Worm (Caenorhabditis elegans) whole organism, L4 larva: ENCODE measurements around the gene Y116A8C.27.
"Not testable (repeated sequence)": the region's sequence is repeated elsewhere in the genome, so short reads cannot be mapped to it uniquely, and the experiment has no call there.

Experiments
- F26F4.8 ChIP-seq: fragments of 200-800 bp; sonication (Bioruptor generic); conservative IDR thresholded peaks from 2 replicates; pipeline ENCODE4 v1.3.6; 2022; ENCODE audit warnings: missing genetic modification characterization, missing compliant biosample characterization
- F37D6.2 ChIP-seq: sonication (generic microtip); optimal IDR thresholded peaks from 2 replicates; lab custom pipeline; 2016; ENCODE audit warnings: mild to moderate bottlenecking, missing genetic modification characterization, missing compliant biosample characterization
- T20F7.1 ChIP-seq: fragments of 200-800 bp; sonication (Bioruptor generic); optimal IDR thresholded peaks from 2 replicates; lab custom pipeline; 2018; ENCODE audit warnings: mild to moderate bottlenecking, missing genetic modification characterization, missing compliant biosample characterization
- T26A8.4 ChIP-seq: fragments of 200-800 bp; sonication (Bioruptor generic); IDR thresholded peaks from 2 replicates; pipeline ENCODE4 v1.3.6; 2022; ENCODE audit warnings: missing genetic modification characterization, missing compliant biosample characterization
- Y5F2A.4 ChIP-seq: fragments of 200-800 bp; sonication (Bioruptor generic); optimal IDR thresholded peaks from 2 replicates; lab custom pipeline; 2018; ENCODE audit warnings: mild to moderate bottlenecking, missing genetic modification characterization, missing compliant biosample characterization
- ceh-20 ChIP-seq: fragments of 200-800 bp; sonication (Bioruptor generic); IDR thresholded peaks from 2 replicates; pipeline ENCODE4 v1.3.6; 2022; ENCODE audit warnings: missing genetic modification reagents, missing genetic modification characterization, missing compliant biosample characterization
- ceh-44 ChIP-seq: fragments of 200-800 bp; sonication (Bioruptor generic); IDR thresholded peaks from 2 replicates; pipeline ENCODE4 v1.3.6; 2022; ENCODE audit warnings: missing genetic modification reagents, missing genetic modification characterization, missing compliant biosample characterization
- dmd-9 ChIP-seq: fragments of 200-800 bp; sonication (Bioruptor generic); IDR thresholded peaks from 2 replicates; pipeline ENCODE4 v1.3.6; 2022; ENCODE audit warnings: missing genetic modification reagents, missing genetic modification characterization, missing compliant biosample characterization
- egl-43 ChIP-seq: fragments of 200-800 bp; sonication (Bioruptor generic); IDR thresholded peaks from 2 replicates; pipeline ENCODE4 v1.3.6; 2022; ENCODE audit warnings: missing genetic modification reagents, missing genetic modification characterization, missing compliant biosample characterization
- fos-1 ChIP-seq: fragments of 150-350 bp; optimal IDR thresholded peaks from 2 replicates; lab custom pipeline; 2014; ENCODE audit warnings: missing biosample characterization, missing genetic modification characterization
- hlh-30 ChIP-seq: sonication (generic microtip); optimal IDR thresholded peaks from 2 replicates; lab custom pipeline; 2017; ENCODE audit warnings: antibody characterized with exemption, mild to moderate bottlenecking, missing genetic modification characterization, missing compliant biosample characterization; ENCODE audit not compliant: insufficient read depth
- lim-7 ChIP-seq: fragments of 200-800 bp; sonication (Bioruptor generic); IDR thresholded peaks from 2 replicates; pipeline ENCODE4 v1.3.6; 2022; ENCODE audit warnings: missing genetic modification characterization, missing compliant biosample characterization
- lin-29 ChIP-seq: fragments of 200-800 bp; sonication (Bioruptor generic); IDR thresholded peaks from 2 replicates; pipeline ENCODE4 v1.3.6; 2022; ENCODE audit warnings: missing genetic modification reagents, missing genetic modification characterization, missing compliant biosample characterization
- madf-9 ChIP-seq: fragments of 200-800 bp; sonication (Bioruptor generic); conservative IDR thresholded peaks from 2 replicates; pipeline ENCODE4 v1.3.6; 2022; ENCODE audit warnings: missing genetic modification reagents, missing genetic modification characterization, missing compliant biosample characterization
- mdl-1 ChIP-seq, 2 experiments: fragments of 150-350 bp in 1 of 2; sonication (generic microtip) in 1 of 2; optimal IDR thresholded peaks; 2 replicates each; lab custom pipeline; 2014 to 2017; ENCODE audit warnings: missing biosample characterization in 2 of 2, missing genetic modification characterization in 2 of 2
- mdt-29 ChIP-seq: fragments of 200-800 bp; sonication (Bioruptor generic); IDR thresholded peaks from 2 replicates; pipeline ENCODE4 v1.3.6; 2022; ENCODE audit warnings: missing genetic modification reagents, missing genetic modification characterization, missing compliant biosample characterization
- nhr-102 ChIP-seq: sonication (generic microtip); optimal IDR thresholded peaks from 2 replicates; lab custom pipeline; 2016; ENCODE audit warnings: mild to moderate bottlenecking, missing genetic modification characterization, moderate library complexity, missing compliant biosample characterization
- nhr-111 ChIP-seq: fragments of 200-800 bp; sonication (Bioruptor generic); optimal IDR thresholded peaks from 2 replicates; lab custom pipeline; 2018; ENCODE audit warnings: mild to moderate bottlenecking, missing genetic modification characterization, missing compliant biosample characterization
- nhr-42 ChIP-seq: fragments of 200-800 bp; sonication (Bioruptor generic); IDR thresholded peaks from 2 replicates; pipeline ENCODE4 v1.3.6; 2022; ENCODE audit warnings: missing genetic modification characterization, missing compliant biosample characterization
- nhr-6 ChIP-seq: fragments of 150-350 bp; optimal IDR thresholded peaks from 2 replicates; lab custom pipeline; 2014; ENCODE audit warnings: missing biosample characterization, missing genetic modification characterization
- set-16 ChIP-seq: fragments of 200-800 bp; sonication (Bioruptor generic); IDR thresholded peaks from 2 replicates; pipeline ENCODE4 v1.3.6; 2022; ENCODE audit warnings: missing genetic modification reagents, missing genetic modification characterization, missing compliant biosample characterization
- skn-1 ChIP-seq: fragments of 150-350 bp; optimal IDR thresholded peaks from 2 replicates; lab custom pipeline; 2014; ENCODE audit warnings: missing biosample characterization, missing genetic modification characterization
- snpc-1.2 ChIP-seq: fragments of 200-800 bp; sonication (Bioruptor generic); IDR thresholded peaks from 2 replicates; pipeline ENCODE4 v1.3.6; 2022; ENCODE audit warnings: missing genetic modification reagents, missing genetic modification characterization, missing compliant biosample characterization
- snpc-4 ChIP-seq: fragments of 150-350 bp; optimal IDR thresholded peaks from 2 replicates; lab custom pipeline; 2014; ENCODE audit warnings: missing biosample characterization, missing genetic modification characterization
- spr-3 ChIP-seq: fragments of 200-800 bp; sonication (Bioruptor generic); optimal IDR thresholded peaks from 2 replicates; lab custom pipeline; 2018; ENCODE audit warnings: mild to moderate bottlenecking, missing genetic modification characterization, missing compliant biosample characterization
- tag-97 ChIP-seq: fragments of 200-800 bp; sonication (Bioruptor generic); IDR thresholded peaks from 2 replicates; pipeline ENCODE4 v1.3.6; 2022; ENCODE audit warnings: missing genetic modification characterization, missing compliant biosample characterization
- unc-39 ChIP-seq: sonication (generic microtip); optimal IDR thresholded peaks from 2 replicates; lab custom pipeline; 2017; ENCODE audit warnings: missing biosample characterization, missing genetic modification characterization
- vab-7 ChIP-seq: fragments of 200-800 bp; sonication (Bioruptor generic); IDR thresholded peaks from 2 replicates; pipeline ENCODE4 v1.3.6; 2022; ENCODE audit warnings: missing genetic modification reagents, missing genetic modification characterization, missing compliant biosample characterization

Gene Y116A8C.27

ce11 chrIV:17070791-17071190 lies 25.3 kb downstream of the Y116A8C.27 start, which contains the start of gene Y116A8C.24:
TSS of gene Y116A8C.24 (minus strand) at chrIV:17070891.
- TF ChIP-seq lin-29 (GFP tag; lab: Robert Waterston, UW); F37D6.2 (tag; lab: Kevin White, UChicago); egl-43 (GFP tag; lab: Robert Waterston, UW): not testable (repeated sequence)

ce11 chrIV:17064937-17065336 lies 31.1 kb downstream of the Y116A8C.27 start, which contains the start of gene Y116A8C.465:
TSS of gene Y116A8C.465 (plus strand) at chrIV:17065237.
- TF ChIP-seq dmd-9, ceh-20, lim-7 (GFP tag; lab: Robert Waterston, UW): not testable (repeated sequence)

ce11 chrIV:17063700-17064099 lies 32.4 kb downstream of the Y116A8C.27 start, which contains the start of gene Y116A8C.467:
TSS of gene Y116A8C.467 (minus strand) at chrIV:17063800.
- TF ChIP-seq tag-97; Y5F2A.4 (GFP tag; lab: Kevin White, UChicago); nhr-111 (GFP tag; lab: Kevin White, UChicago): not testable (repeated sequence)

ce11 chrIV:17058489-17059121 lies 37.5 kb downstream of the Y116A8C.27 start:
- TF ChIP-seq snpc-1.2 (GFP tag; lab: Robert Waterston, UW), result peak; percentile 91

ce11 chrIV:17058036-17058435 lies 38.0 kb downstream of the Y116A8C.27 start, which contains the start of gene Y116A8C.44:
TSS of gene Y116A8C.44 (minus strand) at chrIV:17058136.
- TF ChIP-seq snpc-4 (no peak), dmd-9 (GFP tag; lab: Robert Waterston, UW) (no peak), mdt-29 (GFP tag; lab: Robert Waterston, UW) (no peak), nhr-102 (tag; lab: Kevin White, UChicago) (no peak), spr-3 (GFP tag; lab: Kevin White, UChicago) (no peak), madf-9 (GFP tag; lab: Robert Waterston, UW) (no peak), skn-1 (tag; lab: Kevin White, UChicago) (no peak)

- TF ChIP-seq fos-1 (tag; lab: Kevin White, UChicago), result no peak
- no peak for TF ChIP-seq ceh-44
- no peak for TF ChIP-seq F26F4.8 (GFP tag; lab: Robert Waterston, UW)
- TF ChIP-seq set-16, result no peak
- TF ChIP-seq nhr-6 (tag; lab: Kevin White, UChicago), result no peak
- TF ChIP-seq vab-7 (GFP tag; lab: Robert Waterston, UW), result no peak
- no peak for TF ChIP-seq mdl-1 (tag; optimal IDR thresholded peaks at IDR 0.05; lab: Kevin White, UChicago)
- TF ChIP-seq snpc-1.2 (GFP tag; lab: Robert Waterston, UW), result no peak
- TF ChIP-seq hlh-30 (tag; lab: Kevin White, UChicago), result no peak
- TF ChIP-seq T26A8.4 (GFP tag; lab: Robert Waterston, UW), result no peak
- no peak for TF ChIP-seq T20F7.1 (GFP tag; lab: Kevin White, UChicago)
- no peak for TF ChIP-seq egl-43 (GFP tag; lab: Robert Waterston, UW)
- no peak for TF ChIP-seq unc-39
- TF ChIP-seq nhr-102 (tag; lab: Kevin White, UChicago), result no peak
- TF ChIP-seq nhr-42, result no peak
Measured at ce11 chrIV:17053261-17053660, 42.8 kb downstream of the Y116A8C.27 start, which contains the start of gene Y116A8C.23. TSS of gene Y116A8C.23 (plus strand) at chrIV:17053561.
